Fruit fly (Drosophila melanogaster) whole organism, embryonic: Measurements from ENCODE around the gene janB.

Source experiments
- CG10543 ChIP-seq: fragments of 200-800 bp; sonication (Bioruptor generic); optimal IDR thresholded peaks from 3 replicates; lab custom pipeline; 2017; ENCODE audit warnings: missing biosample characterization, mild to moderate bottlenecking, missing genetic modification characterization, moderate library complexity
- CG11504 ChIP-seq: fragments of 200-800 bp; sonication (Bioruptor generic); optimal IDR thresholded peaks from 3 replicates; lab custom pipeline; 2019; ENCODE audit warnings: missing biosample characterization, mild to moderate bottlenecking, missing genetic modification characterization, moderate library complexity
- CG12299 ChIP-seq: fragments of 200-800 bp; sonication (Bioruptor generic); optimal IDR thresholded peaks from 2 replicates; lab custom pipeline; 2018; ENCODE audit warnings: missing biosample characterization, mild to moderate bottlenecking, missing genetic modification characterization
- CG1233 ChIP-seq: fragments of 200-800 bp; sonication (Bioruptor generic); optimal IDR thresholded peaks from 4 replicates; lab custom pipeline; 2018; ENCODE audit warnings: missing biosample characterization, mild to moderate bottlenecking, missing genetic modification characterization
- CG14667 ChIP-seq: fragments of 200-800 bp; sonication (Bioruptor generic); IDR thresholded peaks from 2 replicates; pipeline ENCODE4 v1.3.6; 2022; ENCODE audit warnings: missing biosample characterization, missing genetic modification characterization
- CG17186 ChIP-seq: fragments of 200-800 bp; sonication (Bioruptor generic); optimal IDR thresholded peaks from 3 replicates; lab custom pipeline; 2017; ENCODE audit warnings: missing biosample characterization, missing genetic modification reagents, missing genetic modification characterization
- CG17328 ChIP-seq: fragments of 200-800 bp; sonication (Bioruptor generic); IDR thresholded peaks from 2 replicates; pipeline ENCODE4 v1.3.6; 2022; ENCODE audit warnings: missing biosample characterization, missing genetic modification characterization
- CG17612 ChIP-seq: fragments of 200-800 bp; sonication (Bioruptor generic); IDR thresholded peaks from 2 replicates; pipeline ENCODE4 v1.3.6; 2022; ENCODE audit warnings: missing biosample characterization, missing genetic modification characterization
- CG17802 ChIP-seq: fragments of 200-800 bp; sonication (Bioruptor generic); optimal IDR thresholded peaks from 2 replicates; lab custom pipeline; 2018; ENCODE audit warnings: missing biosample characterization, mild to moderate bottlenecking, missing genetic modification characterization, moderate library complexity
- CG2889 ChIP-seq: fragments of 200-800 bp; sonication (Bioruptor generic); IDR thresholded peaks from 3 replicates; pipeline ENCODE4 v1.3.6; 2022; ENCODE audit warnings: missing biosample characterization, missing genetic modification characterization
- CG31224 ChIP-seq: fragments of 200-800 bp; sonication (Bioruptor generic); IDR thresholded peaks from 2 replicates; pipeline ENCODE4 v1.3.6; 2022; ENCODE audit warnings: missing biosample characterization, missing genetic modification characterization
- CG34422 ChIP-seq: fragments of 200-800 bp; sonication (Bioruptor generic); IDR thresholded peaks from 3 replicates; pipeline ENCODE4 v1.3.6; 2022; ENCODE audit warnings: missing biosample characterization, missing genetic modification characterization
- CG4854 ChIP-seq: fragments of 200-800 bp; sonication (Bioruptor generic); optimal IDR thresholded peaks from 2 replicates; lab custom pipeline; 2016; ENCODE audit warnings: missing biosample characterization, missing genetic modification characterization, inconsistent platforms
- CG6791 ChIP-seq: fragments of 200-800 bp; sonication (Bioruptor generic); IDR thresholded peaks from 3 replicates; pipeline ENCODE4 v1.3.6; 2022; ENCODE audit warnings: missing biosample characterization, missing genetic modification characterization; ENCODE audit not compliant: partially characterized antibody
- CG7556 ChIP-seq: fragments of 200-800 bp; sonication (Bioruptor generic); optimal IDR thresholded peaks from 2 replicates; lab custom pipeline; 2017; ENCODE audit warnings: missing biosample characterization, mild to moderate bottlenecking, missing genetic modification characterization
- CG8478 ChIP-seq: fragments of >200 bp; optimal IDR thresholded peaks from 2 replicates; lab custom pipeline; 2018
- CG8944 ChIP-seq: fragments of 200-800 bp; sonication (Bioruptor generic); optimal IDR thresholded peaks from 3 replicates; lab custom pipeline; 2016; ENCODE audit warnings: missing biosample characterization, missing genetic modification characterization
- CG9215 ChIP-seq: fragments of 200-800 bp; sonication (Bioruptor generic); IDR thresholded peaks from 2 replicates; pipeline ENCODE4 v1.3.6; 2022; ENCODE audit warnings: missing biosample characterization, missing genetic modification characterization
- D19B ChIP-seq: fragments of 200-800 bp; sonication (Bioruptor generic); optimal IDR thresholded peaks from 2 replicates; lab custom pipeline; 2017; ENCODE audit warnings: missing biosample characterization, mild to moderate bottlenecking, missing genetic modification characterization
- Ets97D ChIP-seq: fragments of 200-800 bp; sonication (Bioruptor generic); optimal IDR thresholded peaks from 3 replicates; lab custom pipeline; 2016; ENCODE audit warnings: missing biosample characterization, missing genetic modification characterization
- Gug ChIP-seq: fragments of 200-800 bp; sonication (Bioruptor generic); IDR thresholded peaks from 4 replicates; pipeline ENCODE4 v1.3.6; 2022; ENCODE audit warnings: missing biosample characterization, missing genetic modification characterization
- HmgZ ChIP-seq: fragments of 200-800 bp; sonication (Bioruptor generic); optimal IDR thresholded peaks from 2 replicates; lab custom pipeline; 2018; ENCODE audit warnings: missing biosample characterization, mild to moderate bottlenecking, missing genetic modification characterization
- PHDP ChIP-seq: fragments of 200-800 bp; sonication (Bioruptor generic); optimal IDR thresholded peaks from 3 replicates; lab custom pipeline; 2018; ENCODE audit warnings: missing biosample characterization, mild to moderate bottlenecking, missing genetic modification characterization, moderate library complexity
- Ssrp ChIP-seq: fragments of 200-800 bp; sonication (Bioruptor generic); optimal IDR thresholded peaks from 2 replicates; lab custom pipeline; 2018; ENCODE audit warnings: missing biosample characterization, mild to moderate bottlenecking, missing genetic modification characterization, moderate library complexity
- Taf1 ChIP-seq: fragments of 200-800 bp; sonication (Bioruptor generic); IDR thresholded peaks from 2 replicates; pipeline ENCODE4 v1.3.6; 2022; ENCODE audit warnings: missing biosample characterization, missing genetic modification characterization
- bab2 ChIP-seq: fragments of 200-800 bp; sonication (Bioruptor generic); optimal IDR thresholded peaks from 2 replicates; lab custom pipeline; 2016; ENCODE audit warnings: missing biosample characterization, missing genetic modification characterization
- bsh ChIP-seq, 2 experiments: fragments of 200-800 bp; sonication (Bioruptor generic); optimal IDR thresholded peaks; 2 replicates each; lab custom pipeline; 2017 to 2018; ENCODE audit warnings: mild to moderate bottlenecking in 2 of 2, missing biosample characterization in 2 of 2, missing genetic modification characterization in 2 of 2, moderate library complexity in 1 of 2
- crol ChIP-seq: fragments of 200-800 bp; sonication (Bioruptor generic); IDR thresholded peaks from 2 replicates; pipeline ENCODE4 v1.3.6; 2022; ENCODE audit warnings: missing biosample characterization, missing genetic modification characterization
- dan ChIP-seq: fragments of 200-800 bp; sonication (Bioruptor generic); IDR thresholded peaks from 2 replicates; pipeline ENCODE4 v1.3.6; 2022; ENCODE audit warnings: missing biosample characterization, missing genetic modification characterization
- danr ChIP-seq: fragments of 200-800 bp; sonication (Bioruptor generic); IDR thresholded peaks from 2 replicates; pipeline ENCODE4 v1.3.6; 2022; ENCODE audit warnings: missing biosample characterization, missing genetic modification characterization
- disco-r ChIP-seq: fragments of 200-800 bp; sonication (Bioruptor generic); optimal IDR thresholded peaks from 2 replicates; lab custom pipeline; 2016; ENCODE audit warnings: missing biosample characterization, missing genetic modification characterization
- dmrt11E ChIP-seq: fragments of 200-800 bp; sonication (Bioruptor generic); optimal IDR thresholded peaks from 3 replicates; lab custom pipeline; 2018; ENCODE audit warnings: missing biosample characterization, mild to moderate bottlenecking, missing genetic modification characterization, moderate library complexity
- fd102C ChIP-seq: fragments of 200-800 bp; sonication (Bioruptor generic); optimal IDR thresholded peaks from 2 replicates; lab custom pipeline; 2018; ENCODE audit warnings: missing biosample characterization, mild to moderate bottlenecking, missing genetic modification characterization, moderate library complexity
- gcm2 ChIP-seq: fragments of 200-800 bp; sonication (Bioruptor generic); optimal IDR thresholded peaks from 2 replicates; lab custom pipeline; 2016; ENCODE audit warnings: missing biosample characterization, missing genetic modification characterization
- gem ChIP-seq: fragments of 200-800 bp; sonication (Bioruptor generic); optimal IDR thresholded peaks from 2 replicates; lab custom pipeline; 2019; ENCODE audit warnings: missing biosample characterization, mild to moderate bottlenecking, missing genetic modification characterization, moderate library complexity
- kah ChIP-seq: fragments of 200-800 bp; sonication (Bioruptor generic); optimal IDR thresholded peaks from 2 replicates; lab custom pipeline; 2018; ENCODE audit warnings: missing biosample characterization, mild to moderate bottlenecking, missing genetic modification characterization
- kni ChIP-seq: fragments of 200-800 bp; sonication (Bioruptor generic); optimal IDR thresholded peaks from 3 replicates; lab custom pipeline; 2017; ENCODE audit warnings: mild to moderate bottlenecking, missing biosample characterization, missing genetic modification reagents, missing genetic modification characterization
- knrl ChIP-seq: fragments of 200-800 bp; sonication (Bioruptor generic); IDR thresholded peaks from 3 replicates; pipeline ENCODE4 v1.3.6; 2022; ENCODE audit warnings: missing biosample characterization, missing genetic modification characterization; ENCODE audit not compliant: partially characterized antibody
- lbe ChIP-seq: fragments of 200-800 bp; sonication (Bioruptor generic); optimal IDR thresholded peaks from 2 replicates; lab custom pipeline; 2016; ENCODE audit warnings: missing biosample characterization, mild to moderate bottlenecking, missing genetic modification characterization
- maf-S ChIP-seq: fragments of 200-800 bp; sonication (Bioruptor generic); optimal IDR thresholded peaks from 2 replicates; lab custom pipeline; 2016; ENCODE audit warnings: missing biosample characterization, missing genetic modification characterization
- nau ChIP-seq: fragments of 200-800 bp; sonication (Bioruptor generic); optimal IDR thresholded peaks from 3 replicates; lab custom pipeline; 2017; ENCODE audit warnings: missing biosample characterization, mild to moderate bottlenecking, missing genetic modification characterization, missing genetic modification reagents
- nom ChIP-seq: fragments of 200-800 bp; sonication (Bioruptor generic); optimal IDR thresholded peaks from 2 replicates; lab custom pipeline; 2017; ENCODE audit warnings: missing biosample characterization, missing genetic modification characterization, mild to moderate bottlenecking, moderate library complexity, missing genetic modification reagents
- pnt ChIP-seq: fragments of 200-800 bp; sonication (Bioruptor generic); optimal IDR thresholded peaks from 3 replicates; lab custom pipeline; 2016; ENCODE audit warnings: missing biosample characterization, missing genetic modification characterization
- scrt ChIP-seq: fragments of 200-800 bp; sonication (Bioruptor generic); optimal IDR thresholded peaks from 2 replicates; lab custom pipeline; 2018; ENCODE audit warnings: missing biosample characterization, mild to moderate bottlenecking, missing genetic modification characterization, moderate library complexity
- slou ChIP-seq: fragments of 200-800 bp; sonication (Bioruptor generic); optimal IDR thresholded peaks from 3 replicates; lab custom pipeline; 2016; ENCODE audit warnings: missing biosample characterization, missing genetic modification characterization
- so ChIP-seq: fragments of 200-800 bp; sonication (Bioruptor generic); IDR thresholded peaks from 3 replicates; pipeline ENCODE4 v1.3.6; 2022; ENCODE audit warnings: missing biosample characterization, missing genetic modification characterization
- tll ChIP-seq, 2 experiments: fragments of 200-800 bp in 1 of 2; fragments of >200 bp in 1 of 2; sonication (Bioruptor generic) in 1 of 2; optimal IDR thresholded peaks; 2 replicates each; lab custom pipeline; 2017 to 2019; ENCODE audit warnings: missing biosample characterization in 2 of 2, missing genetic modification characterization in 2 of 2, mild to moderate bottlenecking in 1 of 2, moderate library complexity in 1 of 2
- unc-4 ChIP-seq: fragments of 200-800 bp; sonication (Bioruptor generic); IDR thresholded peaks from 2 replicates; pipeline ENCODE4 v1.3.6; 2022; ENCODE audit warnings: missing biosample characterization, missing genetic modification characterization; ENCODE audit not compliant: partially characterized antibody
- zf30C ChIP-seq: fragments of 200-800 bp; sonication (Bioruptor generic); optimal IDR thresholded peaks from 3 replicates; lab custom pipeline; 2018; ENCODE audit warnings: missing biosample characterization, mild to moderate bottlenecking, missing genetic modification characterization

The janB gene

DNA sequence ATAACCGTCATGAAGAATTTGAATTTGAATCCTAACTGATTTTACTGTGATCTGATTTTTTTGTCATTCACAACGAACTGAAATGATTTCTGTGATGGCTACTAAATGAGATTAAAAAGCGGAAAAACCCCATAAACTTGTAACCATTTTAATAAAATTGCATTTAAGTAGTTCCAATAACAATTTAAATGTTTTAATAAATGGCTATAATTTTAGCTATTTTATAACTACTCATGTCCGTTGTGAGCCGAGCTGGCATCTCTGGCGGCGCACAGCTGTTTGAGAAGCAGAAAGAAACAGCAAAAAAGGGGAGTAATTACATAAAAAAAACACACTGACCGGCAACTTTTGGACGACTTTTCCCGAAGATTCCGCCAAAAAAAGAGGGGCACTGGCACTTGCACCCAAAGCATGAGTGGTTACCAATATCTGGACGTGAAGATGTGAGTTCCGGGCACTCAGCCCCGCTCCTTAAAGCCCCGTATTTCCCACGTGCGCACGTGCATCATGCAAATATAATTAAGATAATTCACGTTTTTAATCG, 18.1 kb upstream of the janB start, which contains the start of the genes CG7950 and Rpp14a (continued):
- TF ChIP-seq kni (GFP tag; lab: Kevin White, UChicago) (peak; percentile 62), Gug (peak; percentile 49; the same call in 1 of the 4 replicates), HmgZ (tag; lab: Kevin White, UChicago) (peak; percentile 89), fd102C (peak; percentile 7), Ssrp (tag; lab: Kevin White, UChicago) (peak; percentile 74), CG8944 (GFP tag; lab: Kevin White, UChicago) (peak; percentile 62), crol (GFP tag; lab: Robert Waterston, UW) (0 out of 2 replicates have a peak, but pooled peaks have one; percentile 20), CG10543 (GFP tag; lab: Kevin White, UChicago) (peak; percentile 58), so (GFP tag; lab: Robert Waterston, UW) (peak; percentile 77; the same call in 2 of the 3 replicates), Taf1 (GFP tag; lab: Robert Waterston, UW) (peak; percentile 73), unc-4 (GFP tag; lab: Robert Waterston, UW) (no peak), disco-r (GFP tag; lab: Kevin White, UChicago) (peak; percentile 15), gcm2 (GFP tag; lab: Kevin White, UChicago) (peak; percentile 19), CG4854 (GFP tag; lab: Kevin White, UChicago) (peak; percentile 63), CG7556 (peak; percentile 44), CG12299 (tag; lab: Kevin White, UChicago) (peak; percentile 79), nau (GFP tag; lab: Kevin White, UChicago) (peak; percentile 36), CG8478 (lab: Kevin White, UChicago) (no peak), dan (GFP tag; lab: Robert Waterston, UW) (no peak), scrt (GFP tag; lab: Kevin White, UChicago) (peak; percentile 55), CG2889 (GFP tag; lab: Robert Waterston, UW) (peak; percentile 77), Ets97D (peak; percentile 71), CG1233 (GFP tag; lab: Kevin White, UChicago) (peak; percentile 63), maf-S (GFP tag; lab: Kevin White, UChicago) (peak; percentile 74), danr (GFP tag; lab: Robert Waterston, UW) (peak; percentile 54), bab2 (GFP tag; lab: Kevin White, UChicago) (peak; percentile 82), dmrt11E (tag; lab: Kevin White, UChicago) (peak; percentile 78), CG9215 (GFP tag; lab: Robert Waterston, UW) (peak; percentile 55), PHDP (tag; lab: Kevin White, UChicago) (peak; percentile 85), bsh (GFP tag; optimal IDR thresholded peaks at IDR 0.05; lab: Kevin White, UChicago) (peak; percentile 70 to 83), D19B (GFP tag; lab: Kevin White, UChicago) (peak; percentile 35), CG17802 (peak; percentile 12), CG14667 (GFP tag; lab: Robert Waterston, UW) (peak; percentile 44), CG17186 (GFP tag; lab: Kevin White, UChicago) (peak; percentile 60), CG31224 (peak; percentile 60; the same call in 1 of the 2 replicates), CG34422 (peak; percentile 85; the same call in 2 of the 3 replicates), tll (GFP tag; optimal IDR thresholded peaks at IDR 0.05; lab: Kevin White, UChicago) (no peak), CG11504 (tag; lab: Kevin White, UChicago) (peak; percentile 66), CG17612 (GFP tag; lab: Robert Waterston, UW) (peak; percentile 61), knrl (no peak), kah (GFP tag; lab: Kevin White, UChicago) (no peak), gem (tag; lab: Kevin White, UChicago) (peak; percentile 88), CG17328 (GFP tag; lab: Robert Waterston, UW) (peak; percentile 78), slou (GFP tag; lab: Kevin White, UChicago) (peak; percentile 43), zf30C (peak; percentile 38), lbe (GFP tag; lab: Kevin White, UChicago) (peak; percentile 87), nom (GFP tag; lab: Kevin White, UChicago) (peak; percentile 75), CG6791 (GFP tag; lab: Robert Waterston, UW) (no peak), pnt (GFP tag; lab: Kevin White, UChicago) (peak; percentile 65)
